Worm (Caenorhabditis elegans): ENCODE measurements around the gene irld-67.

Gene irld-67

DNA sequence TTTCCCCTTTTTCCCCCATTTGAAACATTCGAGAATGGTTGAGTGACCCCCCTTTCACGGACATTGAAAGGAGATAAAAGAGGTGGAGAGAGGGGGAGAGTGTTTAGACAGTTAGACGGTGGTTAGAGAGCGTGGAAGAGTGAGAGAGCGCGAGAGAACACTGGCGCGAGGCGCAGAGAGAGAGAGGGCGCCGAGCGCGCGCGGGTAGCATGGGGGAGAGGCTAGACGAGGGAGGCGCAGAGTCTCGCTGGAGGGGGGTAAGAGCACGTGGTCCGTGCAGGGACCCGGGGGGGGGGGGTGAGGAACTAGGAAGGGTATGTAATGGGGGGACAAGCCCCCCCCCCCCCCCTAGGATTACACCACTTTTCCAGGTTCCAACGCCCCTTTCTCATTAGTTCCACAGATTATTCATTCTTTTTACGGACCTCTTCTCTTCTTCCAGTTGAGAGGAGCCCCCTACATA is 39.7 kb upstream of the irld-67 start (continued):
- TF ChIP-seq ceh-91 (GFP tag; IDR thresholded peaks at IDR 0.05) = no peak
- peak; percentile 95 for TF ChIP-seq mcd-1 (GFP tag; IDR thresholded peaks at IDR 0.05)
- TF ChIP-seq B0019.2 (GFP tag; conservative IDR thresholded peaks at IDR 0.05) = no peak
- TF ChIP-seq mes-4 (tag; optimal IDR thresholded peaks at IDR 0.05) = no peak
- 0 out of 2 replicates have a peak, but pooled peaks have one; percentile 50 for TF ChIP-seq aptf-2 (GFP tag; conservative IDR thresholded peaks at IDR 0.05)
- no peak for TF ChIP-seq Y79H2A.3 (GFP tag; conservative IDR thresholded peaks at IDR 0.05)
- TF ChIP-seq unc-62 (GFP tag; optimal IDR thresholded peaks at IDR 0.05) = no peak
- TF ChIP-seq bed-2 (GFP tag; IDR thresholded peaks at IDR 0.05) = 0 out of 2 replicates have a peak, but pooled peaks have one; percentile 42
- peak; percentile 35 for TF ChIP-seq ceh-79 (tag; optimal IDR thresholded peaks at IDR 0.05)
- peak; percentile 62; the same call in 1 of the 2 replicates for TF ChIP-seq rcor-1 (GFP tag; IDR thresholded peaks at IDR 0.05)
- TF ChIP-seq C17E4.6 (GFP tag; IDR thresholded peaks at IDR 0.05) = peak; percentile 17; the same call in 1 of the 2 replicates

DNA sequence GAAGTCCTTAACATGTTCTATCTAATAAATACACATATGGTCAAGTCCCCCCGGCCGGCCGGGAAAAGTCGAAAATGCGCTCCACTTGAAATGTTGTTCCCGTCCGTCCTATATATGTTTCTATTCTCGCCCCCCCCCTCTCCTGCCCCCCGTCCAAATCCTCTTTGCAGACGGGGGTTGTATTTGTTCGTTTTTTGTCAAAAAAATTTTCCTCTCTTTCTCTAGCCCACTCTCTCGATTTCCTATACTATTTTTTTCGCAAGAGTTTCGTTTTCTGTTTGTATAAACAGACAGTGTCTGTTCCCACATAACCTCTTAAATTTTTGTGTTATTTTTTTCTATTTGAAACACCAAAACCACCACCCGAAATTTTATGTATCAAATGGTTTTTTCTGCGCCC is 32.8 kb upstream of the irld-67 start:
- TF ChIP-seq T07F8.4 (tag; optimal IDR thresholded peaks at IDR 0.05) (no peak), hmg-1.2 (GFP tag; IDR thresholded peaks at IDR 0.05) (peak; percentile 94)

ce11 chrII:2966350-2966749 is 32.1 kb upstream of the irld-67 start:
- TF ChIP-seq sptf-2 (GFP tag; optimal IDR thresholded peaks at IDR 0.05) = no peak
- TF ChIP-seq hsf-1 (GFP tag; IDR thresholded peaks at IDR 0.05) = 0 out of 2 replicates have a peak, but pooled peaks have one; percentile 28
- no peak for TF ChIP-seq efl-1 (GFP tag; optimal IDR thresholded peaks at IDR 0.05)
- no peak for TF ChIP-seq lin-40 (tag; optimal IDR thresholded peaks at IDR 0.05)
- no peak for TF ChIP-seq madf-8 (GFP tag; conservative IDR thresholded peaks at IDR 0.05)
- 0 out of 2 replicates have a peak, but pooled peaks have one; percentile 26 for TF ChIP-seq ztf-28 (GFP tag; IDR thresholded peaks at IDR 0.05)
- TF ChIP-seq ekl-4 (GFP tag; IDR thresholded peaks at IDR 0.05) = no peak

DNA sequence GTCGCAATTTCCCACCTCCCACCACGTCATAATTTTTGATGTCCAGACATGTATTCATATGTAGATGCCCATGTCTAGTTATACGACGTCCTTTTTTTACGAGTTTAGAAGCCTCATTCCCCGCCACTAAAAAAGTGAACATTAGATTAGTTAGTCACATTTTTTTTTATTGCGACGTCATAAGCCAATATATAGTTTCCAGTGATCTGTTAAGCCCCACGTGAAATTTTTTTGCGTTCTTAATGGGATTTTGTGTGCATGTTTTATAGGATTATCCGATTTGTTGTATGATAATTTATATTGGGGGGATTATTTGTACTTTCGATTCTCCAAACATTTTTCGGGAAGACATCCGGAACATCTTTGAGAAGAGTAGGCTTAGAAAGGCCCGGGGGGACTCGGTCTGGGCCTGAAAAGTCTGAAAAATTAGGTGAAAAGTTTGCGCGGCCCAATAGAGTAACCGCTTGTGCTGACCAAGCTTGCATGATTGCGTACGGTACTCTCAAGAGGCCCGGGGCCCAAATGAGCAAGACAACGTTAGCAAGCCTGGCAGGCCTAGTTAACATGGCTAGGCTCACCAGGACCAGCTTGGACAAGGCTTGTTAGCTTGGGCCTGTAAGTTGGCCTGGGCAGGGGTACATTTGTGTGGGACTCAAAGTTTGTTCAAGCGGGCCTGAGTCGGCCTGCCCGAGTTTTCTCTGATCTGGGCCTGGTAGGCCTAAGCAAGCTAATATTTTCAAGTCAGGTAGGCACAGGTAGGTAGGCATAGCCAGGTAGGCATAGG is 31.2 kb upstream of the irld-67 start:
- TF ChIP-seq zfh-2 (GFP tag; conservative IDR thresholded peaks at IDR 0.05) = peak; percentile 50; the same call in 1 of the 2 replicates
- no peak for TF ChIP-seq madf-3 (GFP tag; IDR thresholded peaks at IDR 0.05)

DNA sequence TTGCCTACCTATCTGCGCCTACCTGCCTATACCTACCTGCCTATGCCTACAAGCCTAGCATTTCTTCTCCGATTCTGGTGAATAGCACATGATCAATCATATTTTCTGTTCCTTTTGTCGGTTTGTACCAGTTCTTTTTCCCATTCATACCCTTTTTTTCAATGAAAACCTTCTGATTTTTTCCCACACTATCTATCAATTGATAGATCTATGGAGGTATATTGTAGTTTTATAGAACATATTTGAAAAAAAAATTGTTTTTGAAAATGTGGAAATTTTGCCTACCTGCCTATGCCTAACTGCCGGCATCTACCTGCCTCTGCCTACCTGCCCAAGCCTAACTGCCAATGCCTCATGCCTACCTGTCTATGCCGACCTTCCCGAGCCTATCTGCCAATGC is 29.4 kb upstream of the irld-67 start:
- TF ChIP-seq ztf-6 (GFP tag; IDR thresholded peaks at IDR 0.05) = no peak
- TF ChIP-seq zfh-2 (GFP tag; conservative IDR thresholded peaks at IDR 0.05) = 0 out of 2 replicates have a peak, but pooled peaks have one; percentile 15

- TF ChIP-seq mcd-1 (GFP tag; IDR thresholded peaks at IDR 0.05) (0 out of 2 replicates have a peak, but pooled peaks have one; percentile 8), hmg-1.2 (GFP tag; IDR thresholded peaks at IDR 0.05) (peak; percentile 40; the same call in 1 of the 2 replicates), ceh-58 (GFP tag; IDR thresholded peaks at IDR 0.05) (no peak), zfh-2 (GFP tag; conservative IDR thresholded peaks at IDR 0.05) (peak; percentile 76), dox-1 (GFP tag; IDR thresholded peaks at IDR 0.05) (no peak), madf-8 (GFP tag; conservative IDR thresholded peaks at IDR 0.05) (no peak), tbx-9 (tag; optimal IDR thresholded peaks at IDR 0.05; ENCODE audit: borderline replicate concordance) (no peak)
These were observed 28.4 kb upstream of the irld-67 start for ce11 chrII:2962531-2963164.

All from whole organism, young adult.